Worm (Caenorhabditis elegans) whole organism, mixed stage, embryonic: ENCODE results near the gene R13H9.6.
"Not testable (repeated sequence)": the region's sequence is repeated elsewhere in the genome, so short reads cannot be mapped to it uniquely, and the experiment has no call there.

Source experiments
- blmp-1 ChIP-seq: fragments of 150-350 bp; optimal IDR thresholded peaks from 2 replicates; lab custom pipeline; 2014; ENCODE audit warnings: missing biosample characterization, missing genetic modification characterization
- ces-1 ChIP-seq: fragments of 150-350 bp; optimal IDR thresholded peaks from 2 replicates; lab custom pipeline; 2014; ENCODE audit warnings: missing biosample characterization, missing genetic modification reagents, missing genetic modification characterization
- elt-1 ChIP-seq: sonication (generic microtip); optimal IDR thresholded peaks from 2 replicates; lab custom pipeline; 2017; ENCODE audit warnings: missing genetic modification characterization, mild to moderate bottlenecking, missing compliant biosample characterization, antibody characterized with exemption, moderate library complexity, borderline replicate concordance; ENCODE audit not compliant: insufficient read depth
- elt-3 ChIP-seq: fragments of 150-350 bp; optimal IDR thresholded peaks from 2 replicates; lab custom pipeline; 2014; ENCODE audit warnings: missing biosample characterization, missing genetic modification characterization
- flh-1 ChIP-seq: fragments of 200-800 bp; sonication (Bioruptor generic); optimal IDR thresholded peaks from 2 replicates; lab custom pipeline; 2018; ENCODE audit warnings: mild to moderate bottlenecking, missing genetic modification characterization, moderate library complexity, missing compliant biosample characterization
- lin-13 ChIP-seq: fragments of 150-350 bp; optimal IDR thresholded peaks from 2 replicates; lab custom pipeline; 2014; ENCODE audit warnings: missing biosample characterization, missing genetic modification characterization
- lsy-2 ChIP-seq: fragments of 150-350 bp; optimal IDR thresholded peaks from 2 replicates; lab custom pipeline; 2014; ENCODE audit warnings: missing biosample characterization, missing genetic modification characterization
- mab-5 ChIP-seq: fragments of 150-350 bp; optimal IDR thresholded peaks from 2 replicates; lab custom pipeline; 2014; ENCODE audit warnings: missing biosample characterization, missing genetic modification characterization
- nhr-12 ChIP-seq: fragments of 150-350 bp; optimal IDR thresholded peaks from 2 replicates; lab custom pipeline; 2014; ENCODE audit warnings: missing biosample characterization, missing genetic modification characterization
- pha-4 ChIP-seq: fragments of 150-350 bp; optimal IDR thresholded peaks from 2 replicates; lab custom pipeline; 2018; ENCODE audit warnings: missing biosample characterization, missing genetic modification reagents, missing genetic modification characterization
- snpc-4 ChIP-seq: fragments of 150-350 bp; optimal IDR thresholded peaks from 2 replicates; lab custom pipeline; 2014; ENCODE audit warnings: missing biosample characterization, missing genetic modification characterization
- unc-120 ChIP-seq: sonication (generic microtip); optimal IDR thresholded peaks from 2 replicates; lab custom pipeline; 2017; ENCODE audit warnings: missing genetic modification characterization, missing compliant biosample characterization; ENCODE audit not compliant: poor library complexity, severe bottlenecking
- unc-62 ChIP-seq: fragments of 150-350 bp; optimal IDR thresholded peaks from 2 replicates; lab custom pipeline; 2014; ENCODE audit warnings: missing biosample characterization, missing genetic modification reagents, missing genetic modification characterization
- ztf-11 ChIP-seq: fragments of 150-350 bp; optimal IDR thresholded peaks from 2 replicates; lab custom pipeline; 2014; ENCODE audit warnings: missing biosample characterization, missing genetic modification characterization

- TF ChIP-seq lin-13 (tag; lab: Kevin White, UChicago); ztf-11; lsy-2 (tag; lab: Kevin White, UChicago); elt-1 (tag; lab: Kevin White, UChicago); elt-3 (tag; lab: Kevin White, UChicago); unc-62 (GFP tag; lab: Kevin White, UChicago); snpc-4 (tag; lab: Kevin White, UChicago); flh-1; blmp-1 (tag; lab: Kevin White, UChicago); pha-4; nhr-12 (tag; lab: Kevin White, UChicago); mab-5 (tag; lab: Kevin White, UChicago); unc-120 (tag; lab: Kevin White, UChicago); ces-1 (GFP tag; lab: Kevin White, UChicago): not testable (repeated sequence)
These were observed at the start of gene R13H9.6, which contains the start of gene rmd-6 for ce11 chrIV:5068541-5068940.
